Fruit fly (Drosophila melanogaster): ENCODE results near the gene Ssl2.

DNA sequence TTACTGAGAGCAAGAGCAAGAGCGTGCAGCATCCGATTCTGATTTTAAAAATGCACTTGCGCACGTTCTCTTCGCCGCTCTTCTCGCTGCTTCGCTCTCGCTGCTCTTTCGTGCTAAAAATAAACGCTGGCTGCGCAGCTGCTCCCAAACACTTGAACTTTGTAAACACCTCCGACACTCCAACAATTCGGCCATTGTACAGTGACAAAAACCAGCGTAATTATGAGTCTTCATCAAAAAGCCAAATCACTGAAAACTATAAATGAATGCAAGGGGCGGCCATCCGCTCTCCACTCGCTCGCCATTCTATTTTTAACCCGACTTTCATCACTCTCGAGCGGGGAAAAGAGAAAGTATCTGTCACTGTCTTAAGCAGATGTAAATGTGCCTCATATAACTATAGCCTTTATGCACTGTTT lies 32.2 kb upstream of the Ssl2 start:
- no peak for TF ChIP-seq Hr83 (GFP tag; optimal IDR thresholded peaks at IDR 0.05; ENCODE audit: poor library complexity, severe bottlenecking)
- no peak for TF ChIP-seq woc (GFP tag; optimal IDR thresholded peaks at IDR 0.05)
- TF ChIP-seq Mio (GFP tag; optimal IDR thresholded peaks at IDR 0.05): no peak
- no peak for TF ChIP-seq Hr78 (GFP tag; optimal IDR thresholded peaks at IDR 0.05)
- TF ChIP-seq sv (GFP tag; optimal IDR thresholded peaks at IDR 0.05): no peak
- peak; percentile 57 for TF ChIP-seq br (GFP tag; optimal IDR thresholded peaks at IDR 0.05)
- peak; percentile 32 for TF ChIP-seq h (GFP tag; optimal IDR thresholded peaks at IDR 0.05)
- TF ChIP-seq usp (GFP tag; optimal IDR thresholded peaks at IDR 0.05): no peak
- TF ChIP-seq Myc (optimal IDR thresholded peaks at IDR 0.05): no peak
- peak; percentile 54 for TF ChIP-seq fru (GFP tag; optimal IDR thresholded peaks at IDR 0.05)
